Worm (Caenorhabditis elegans) whole organism, late embryonic: ENCODE measurements around the gene iglr-1.
A peak's percentile ranks its signal among the peaks of the same experiment; 100 is the strongest.

Experiments used
- C38D4.7 ChIP-seq: fragments of 200-800 bp; sonication (Bioruptor generic); optimal IDR thresholded peaks from 2 replicates; lab custom pipeline; 2018; ENCODE audit warnings: mild to moderate bottlenecking, missing genetic modification characterization, moderate library complexity, missing compliant biosample characterization
- K02D7.2 ChIP-seq: sonication (generic microtip); optimal IDR thresholded peaks from 2 replicates; lab custom pipeline; 2017; ENCODE audit warnings: mild to moderate bottlenecking, missing genetic modification characterization, missing compliant biosample characterization
- T23F11.4 ChIP-seq: fragments of 200-800 bp; sonication (Bioruptor generic); optimal IDR thresholded peaks from 2 replicates; lab custom pipeline; 2018; ENCODE audit warnings: mild to moderate bottlenecking, missing genetic modification characterization, missing compliant biosample characterization
- ceh-14 ChIP-seq: sonication (generic microtip); optimal IDR thresholded peaks from 2 replicates; lab custom pipeline; 2016; ENCODE audit warnings: missing genotype, missing genetic modification characterization, missing compliant biosample characterization
- ceh-18 ChIP-seq: sonication (generic microtip); optimal IDR thresholded peaks from 2 replicates; lab custom pipeline; 2016; ENCODE audit warnings: missing genetic modification characterization, missing compliant biosample characterization
- ceh-31 ChIP-seq: sonication (generic microtip); optimal IDR thresholded peaks from 2 replicates; lab custom pipeline; 2016; ENCODE audit warnings: missing genetic modification characterization, missing compliant biosample characterization
- ceh-34 ChIP-seq: sonication (generic microtip); optimal IDR thresholded peaks from 2 replicates; lab custom pipeline; 2016; ENCODE audit warnings: mild to moderate bottlenecking, missing genetic modification characterization, missing compliant biosample characterization
- ceh-48 ChIP-seq: sonication (generic microtip); optimal IDR thresholded peaks from 2 replicates; lab custom pipeline; 2016; ENCODE audit warnings: missing genetic modification characterization, inconsistent platforms, missing compliant biosample characterization
- che-1 ChIP-seq: sonication (generic microtip); optimal IDR thresholded peaks from 2 replicates; lab custom pipeline; 2016; ENCODE audit warnings: mild to moderate bottlenecking, missing genetic modification characterization, missing compliant biosample characterization
- elt-2 ChIP-seq: sonication (generic microtip); optimal IDR thresholded peaks from 2 replicates; lab custom pipeline; 2016; ENCODE audit warnings: missing genetic modification reagents, missing genetic modification characterization, missing compliant biosample characterization
- ets-4 ChIP-seq: sonication (generic microtip); optimal IDR thresholded peaks from 2 replicates; lab custom pipeline; 2016; ENCODE audit warnings: missing genetic modification characterization, missing compliant biosample characterization
- eyg-1 ChIP-seq: sonication (generic microtip); optimal IDR thresholded peaks from 2 replicates; lab custom pipeline; 2016; ENCODE audit warnings: missing genotype, missing genetic modification characterization, missing compliant biosample characterization
- fax-1 ChIP-seq: sonication (generic microtip); optimal IDR thresholded peaks from 2 replicates; lab custom pipeline; 2016; ENCODE audit warnings: missing genotype, missing genetic modification characterization, missing compliant biosample characterization
- gmeb-2 ChIP-seq: sonication (generic microtip); optimal IDR thresholded peaks from 2 replicates; lab custom pipeline; 2016; ENCODE audit warnings: missing genetic modification characterization, inconsistent platforms, missing compliant biosample characterization
- hlh-15 ChIP-seq: sonication (generic microtip); optimal IDR thresholded peaks from 2 replicates; lab custom pipeline; 2016; ENCODE audit warnings: missing genetic modification characterization, missing compliant biosample characterization
- hlh-30 ChIP-seq: sonication (generic microtip); optimal IDR thresholded peaks from 2 replicates; lab custom pipeline; 2017; ENCODE audit warnings: antibody characterized with exemption, missing genetic modification characterization, missing compliant biosample characterization; ENCODE audit not compliant: insufficient read depth
- hlh-8 ChIP-seq: sonication (generic microtip); optimal IDR thresholded peaks from 2 replicates; lab custom pipeline; 2016; ENCODE audit warnings: missing genotype, missing genetic modification characterization, missing compliant biosample characterization
- lim-6 ChIP-seq: sonication (generic microtip); optimal IDR thresholded peaks from 2 replicates; lab custom pipeline; 2016; ENCODE audit warnings: missing genetic modification characterization, missing compliant biosample characterization
- lin-11 ChIP-seq: fragments of 200-800 bp; sonication (Bioruptor generic); optimal IDR thresholded peaks from 2 replicates; lab custom pipeline; 2018; ENCODE audit warnings: mild to moderate bottlenecking, missing genetic modification characterization, missing compliant biosample characterization
- madf-2 ChIP-seq: sonication (generic microtip); optimal IDR thresholded peaks from 2 replicates; lab custom pipeline; 2017; ENCODE audit warnings: missing genetic modification characterization, missing compliant biosample characterization
- mec-3 ChIP-seq: sonication (generic microtip); optimal IDR thresholded peaks from 2 replicates; lab custom pipeline; 2016; ENCODE audit warnings: borderline replicate concordance, missing genetic modification characterization, missing compliant biosample characterization
- nfya-1 ChIP-seq: sonication (generic microtip); optimal IDR thresholded peaks from 2 replicates; lab custom pipeline; 2017; ENCODE audit warnings: missing genetic modification characterization, mild to moderate bottlenecking, missing compliant biosample characterization, antibody characterized with exemption, moderate library complexity
- nhr-232 ChIP-seq: sonication (generic microtip); optimal IDR thresholded peaks from 2 replicates; lab custom pipeline; 2016; ENCODE audit warnings: missing genetic modification characterization, missing compliant biosample characterization
- pat-9 ChIP-seq: fragments of 200-800 bp; sonication (Bioruptor generic); optimal IDR thresholded peaks from 2 replicates; lab custom pipeline; 2018; ENCODE audit warnings: mild to moderate bottlenecking, missing genetic modification characterization, moderate library complexity, missing compliant biosample characterization
- pax-1 ChIP-seq: fragments of 150-350 bp; optimal IDR thresholded peaks from 2 replicates; lab custom pipeline; 2014; ENCODE audit warnings: missing biosample characterization, missing genetic modification characterization
- pha-2 ChIP-seq: sonication (generic microtip); optimal IDR thresholded peaks from 2 replicates; lab custom pipeline; 2017; ENCODE audit warnings: mild to moderate bottlenecking, missing genetic modification characterization, missing compliant biosample characterization
- rnt-1 ChIP-seq: sonication (generic microtip); optimal IDR thresholded peaks from 2 replicates; lab custom pipeline; 2016; ENCODE audit warnings: missing genetic modification characterization, missing compliant biosample characterization
- sox-2 ChIP-seq: fragments of 200-800 bp; sonication (Bioruptor generic); IDR thresholded peaks from 2 replicates; pipeline ENCODE4 v1.3.6; 2022; ENCODE audit warnings: missing genetic modification reagents, missing genetic modification characterization, missing compliant biosample characterization
- tbx-2 ChIP-seq: sonication (generic microtip); optimal IDR thresholded peaks from 2 replicates; lab custom pipeline; 2016; ENCODE audit warnings: missing genetic modification characterization, missing compliant biosample characterization
- unc-42 ChIP-seq: sonication (generic microtip); optimal IDR thresholded peaks from 2 replicates; lab custom pipeline; 2016; ENCODE audit warnings: missing genotype, missing genetic modification characterization, missing compliant biosample characterization
- unc-55 ChIP-seq: sonication (generic microtip); optimal IDR thresholded peaks from 2 replicates; lab custom pipeline; 2017; ENCODE audit warnings: missing biosample characterization, missing genetic modification reagents, missing genetic modification characterization
- zip-5 ChIP-seq: sonication (generic microtip); optimal IDR thresholded peaks from 2 replicates; lab custom pipeline; 2016; ENCODE audit warnings: missing genetic modification characterization, missing compliant biosample characterization

The iglr-1 gene

ce11 chrX:15006847-15007358, 15.7 kb upstream of the iglr-1 start, which contains the start of gene ergi-2:
Gene ergi-2, minus strand, starts transcription at chrX:15007308.
- no peak for TF ChIP-seq elt-2 (tag; lab: Kevin White, UChicago)
- no peak for TF ChIP-seq ceh-34
- no peak for TF ChIP-seq lin-11
- TF ChIP-seq eyg-1 (tag; lab: Kevin White, UChicago): no peak
- no peak for TF ChIP-seq rnt-1
- no peak for TF ChIP-seq ceh-48 (tag; lab: Kevin White, UChicago)
- no peak for TF ChIP-seq madf-2 (tag; lab: Kevin White, UChicago)
- TF ChIP-seq gmeb-2: no peak
- no peak for TF ChIP-seq fax-1 (tag; lab: Kevin White, UChicago)
- TF ChIP-seq pat-9 (tag; lab: Kevin White, UChicago): no peak
- no peak for TF ChIP-seq pax-1 (tag; lab: Kevin White, UChicago)
- no peak for TF ChIP-seq hlh-15
- TF ChIP-seq pha-2: no peak

DNA sequence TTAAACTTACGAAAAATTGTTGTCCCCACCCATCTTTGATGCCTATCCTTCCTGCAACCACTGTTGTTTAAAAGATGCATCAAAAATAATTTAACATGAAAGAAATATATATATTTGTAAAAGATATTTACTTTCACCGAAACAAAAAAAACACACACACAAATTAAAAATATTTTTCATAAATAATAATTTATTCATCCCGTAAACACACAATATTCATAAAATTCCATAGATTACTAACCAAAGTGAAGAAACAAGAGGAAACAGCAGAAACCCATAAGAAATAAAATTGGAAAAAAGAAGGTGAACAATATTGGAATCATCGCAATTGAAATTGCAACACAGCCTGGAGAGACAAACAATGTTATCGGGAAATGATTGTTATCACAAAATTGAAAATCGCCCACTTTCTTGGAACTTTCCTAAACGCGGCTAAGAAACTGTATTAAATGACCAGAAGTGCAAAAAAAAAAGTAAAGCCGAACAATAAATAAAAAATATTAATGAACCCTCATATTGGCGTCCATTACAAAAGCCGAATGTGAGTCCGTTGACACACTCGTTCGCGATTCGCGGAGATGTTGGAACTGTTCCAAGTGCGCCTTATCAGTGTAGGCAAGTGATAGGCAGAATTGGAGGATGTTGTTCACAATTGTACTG, 12.8 kb upstream of the iglr-1 start, which contains the start of gene slc-25A18.1:
Gene slc-25A18.1 (minus strand): TSS at position 51 of the 660 bp plus-strand sequence.
- no peak for TF ChIP-seq unc-42 (tag; lab: Kevin White, UChicago)
- TF ChIP-seq elt-2 (tag; lab: Kevin White, UChicago): peak; percentile 72

DNA sequence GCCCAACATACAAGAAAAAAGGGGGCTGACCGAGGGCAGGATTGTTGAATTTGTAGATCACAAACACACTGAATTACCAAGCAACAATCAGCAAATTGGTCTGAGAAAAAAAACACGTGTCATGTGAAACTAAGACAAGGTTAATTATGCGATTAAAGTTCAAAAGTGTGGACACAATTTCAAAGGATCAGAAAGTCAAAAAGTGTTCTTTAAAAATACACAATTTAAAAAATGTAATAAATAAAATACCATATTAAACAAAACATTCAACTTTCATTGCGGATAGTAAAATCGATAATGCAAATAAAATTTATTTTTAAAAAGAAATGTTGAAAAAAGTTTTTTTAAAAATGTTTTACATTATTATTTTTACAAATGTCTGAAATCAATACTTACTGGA, 7.9 kb upstream of the iglr-1 start, which contains the start of gene cutl-3:
Gene cutl-3 (minus strand): TSS at position 101 of the 400 bp plus-strand sequence.
- TF ChIP-seq tbx-2: no peak
- TF ChIP-seq, all 69 proteins: peak for 0

DNA sequence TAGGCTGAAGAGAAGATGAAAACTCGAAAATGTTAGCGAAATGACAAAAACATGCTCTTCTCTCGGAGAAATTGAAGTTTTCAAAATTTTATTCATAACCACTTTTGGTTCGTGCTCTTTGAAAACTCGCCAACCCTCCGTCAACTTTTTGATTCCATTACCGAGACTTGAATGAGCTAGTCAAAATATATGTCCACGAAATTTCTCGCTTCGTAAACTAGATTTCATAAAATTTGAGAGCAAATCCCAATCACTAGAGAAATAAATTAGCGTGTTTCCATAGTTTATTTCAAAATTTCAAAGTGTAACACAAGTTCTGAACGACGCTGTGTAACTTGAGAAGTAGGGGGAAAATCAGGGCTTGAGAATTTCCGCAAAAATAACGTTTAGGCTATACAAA, 2.6 kb upstream of the iglr-1 start:
- TF ChIP-seq ceh-14 (tag; lab: Kevin White, UChicago): no peak
- TF ChIP-seq unc-42 (tag; lab: Kevin White, UChicago): peak; percentile 71

DNA sequence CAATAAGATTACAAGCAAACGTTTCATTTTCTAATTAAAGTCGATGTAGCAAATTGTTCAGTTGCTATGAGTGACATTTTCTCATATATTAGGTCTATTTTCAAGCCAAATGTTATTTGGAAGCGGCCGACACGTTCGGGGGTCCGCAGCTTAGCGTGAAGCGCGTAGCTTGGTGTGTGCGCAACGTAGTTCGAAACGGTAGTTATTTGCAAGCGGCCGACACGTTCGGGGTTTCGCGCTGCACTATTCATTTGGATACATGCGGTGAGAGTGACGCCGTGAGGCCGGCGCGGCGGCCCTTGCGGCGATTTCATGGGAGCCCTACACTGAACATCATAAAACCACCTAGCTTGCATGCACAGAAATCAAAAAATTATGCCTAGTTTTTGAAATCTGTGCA, 3.0 kb downstream of the iglr-1 start:
- TF ChIP-seq sox-2: no peak
- no peak for TF ChIP-seq zip-5 (tag; lab: Kevin White, UChicago)
- no peak for TF ChIP-seq hlh-30 (tag; lab: Kevin White, UChicago)
- no peak for TF ChIP-seq nhr-232 (tag; lab: Kevin White, UChicago)

DNA sequence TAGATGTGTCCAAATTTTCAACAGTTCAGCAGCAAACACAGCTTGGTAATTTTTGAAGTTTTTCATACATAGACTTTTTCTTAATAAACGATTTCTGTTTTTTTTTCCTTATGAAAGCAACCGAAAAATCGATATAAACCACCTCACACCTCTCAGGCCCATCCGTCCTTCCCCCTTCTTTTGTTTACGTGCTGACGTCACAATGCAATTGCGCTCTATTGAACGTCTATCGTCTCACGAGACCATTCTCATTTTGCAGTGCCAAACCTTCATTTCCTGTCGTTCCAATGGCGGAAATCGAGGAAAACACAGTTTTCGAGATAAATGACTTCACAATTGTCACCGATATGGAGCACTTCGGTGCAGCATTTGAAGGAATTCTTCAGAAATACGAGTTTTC, 7.9 kb downstream of the iglr-1 start, which contains the start of gene rbg-1:
Gene rbg-1 (plus strand): TSS at position 260 of the 400 bp plus-strand sequence.
- TF ChIP-seq ceh-18 (tag; lab: Kevin White, UChicago): peak; percentile 42
- peak; percentile 81 for TF ChIP-seq ceh-48 (tag; lab: Kevin White, UChicago)
- TF ChIP-seq hlh-30 (tag; lab: Kevin White, UChicago): peak; percentile 92
- peak; percentile 29 for TF ChIP-seq ceh-34
- no peak for TF ChIP-seq che-1 (tag; lab: Kevin White, UChicago)
- no peak for TF ChIP-seq elt-2 (tag; lab: Kevin White, UChicago)
- TF ChIP-seq nfya-1 (tag; lab: Kevin White, UChicago): peak; percentile 38
- no peak for TF ChIP-seq mec-3 (tag; lab: Kevin White, UChicago)
- TF ChIP-seq T23F11.4: no peak
- TF ChIP-seq rnt-1: peak; percentile 12
- TF ChIP-seq tbx-2: peak; percentile 47
- TF ChIP-seq unc-55 (GFP tag; lab: Kevin White, UChicago): peak; percentile 63
- no peak for TF ChIP-seq C38D4.7 (GFP tag; lab: Kevin White, UChicago)
- TF ChIP-seq ets-4 (tag; lab: Kevin White, UChicago): no peak
- peak; percentile 23 for TF ChIP-seq unc-42 (tag; lab: Kevin White, UChicago)
- TF ChIP-seq lim-6 (tag; lab: Kevin White, UChicago): no peak
- TF ChIP-seq hlh-8 (tag; lab: Kevin White, UChicago): no peak
- TF ChIP-seq K02D7.2: no peak
- peak; percentile 58 for TF ChIP-seq ceh-31 (tag; lab: Kevin White, UChicago)
